Worm (Caenorhabditis elegans) whole organism, young adult: ENCODE results near the gene C02F5.12.

ENCODE experiments used
- B0261.1 ChIP-seq: sonication (generic microtip); optimal IDR thresholded peaks from 2 replicates; lab custom pipeline; 2016; ENCODE audit warnings: mild to moderate bottlenecking, missing genetic modification characterization, moderate library complexity, missing compliant biosample characterization
- C06A6.2 ChIP-seq: fragments of 200-800 bp; sonication (Bioruptor generic); conservative IDR thresholded peaks from 2 replicates; pipeline ENCODE4 v1.3.6; 2022; ENCODE audit warnings: missing genetic modification characterization, missing compliant biosample characterization
- C17E4.6 ChIP-seq: fragments of 200-800 bp; sonication (Bioruptor generic); IDR thresholded peaks from 2 replicates; pipeline ENCODE4 v1.3.6; 2022; ENCODE audit warnings: missing genetic modification reagents, missing genetic modification characterization, missing compliant biosample characterization
- D2030.7 ChIP-seq: fragments of 200-800 bp; sonication (Bioruptor generic); IDR thresholded peaks from 2 replicates; pipeline ENCODE4 v1.3.6; 2022; ENCODE audit warnings: missing genetic modification reagents, missing genetic modification characterization, missing compliant biosample characterization
- F22D6.2 ChIP-seq: sonication (generic microtip); optimal IDR thresholded peaks from 2 replicates; lab custom pipeline; 2016; ENCODE audit warnings: mild to moderate bottlenecking, missing genetic modification characterization, missing compliant biosample characterization
- F37B4.10 ChIP-seq: fragments of 200-800 bp; sonication (Bioruptor generic); IDR thresholded peaks from 2 replicates; pipeline ENCODE4 v1.3.6; 2022; ENCODE audit warnings: missing genetic modification characterization, missing compliant biosample characterization
- F49E8.2 ChIP-seq: sonication (generic microtip); optimal IDR thresholded peaks from 3 replicates; lab custom pipeline; 2017; ENCODE audit warnings: missing genetic modification characterization, mild to moderate bottlenecking, missing compliant biosample characterization, antibody characterized with exemption, moderate library complexity; ENCODE audit not compliant: insufficient read depth
- F57C9.4 ChIP-seq: sonication (generic microtip); optimal IDR thresholded peaks from 2 replicates; lab custom pipeline; 2017; ENCODE audit warnings: mild to moderate bottlenecking, missing genetic modification characterization, missing compliant biosample characterization
- K11D2.4 ChIP-seq: fragments of 200-800 bp; sonication (Bioruptor generic); IDR thresholded peaks from 2 replicates; pipeline ENCODE4 v1.3.6; 2022; ENCODE audit warnings: missing genetic modification reagents, missing genetic modification characterization, missing compliant biosample characterization
- T07F8.4 ChIP-seq: sonication (generic microtip); optimal IDR thresholded peaks from 2 replicates; lab custom pipeline; 2016; ENCODE audit warnings: mild to moderate bottlenecking, missing genetic modification characterization, moderate library complexity, missing compliant biosample characterization
- T26A5.8 ChIP-seq: sonication (generic microtip); optimal IDR thresholded peaks from 2 replicates; lab custom pipeline; 2016; ENCODE audit warnings: missing genetic modification characterization, missing compliant biosample characterization
- Y67H2A.10 ChIP-seq: fragments of 200-800 bp; sonication (Bioruptor generic); conservative IDR thresholded peaks from 2 replicates; pipeline ENCODE4 v1.3.6; 2022; ENCODE audit warnings: missing genetic modification reagents, missing genetic modification characterization, missing compliant biosample characterization
- Y79H2A.3 ChIP-seq: fragments of 200-800 bp; sonication (Bioruptor generic); conservative IDR thresholded peaks from 2 replicates; pipeline ENCODE4 v1.3.6; 2022; ENCODE audit warnings: missing genetic modification reagents, missing genetic modification characterization, missing compliant biosample characterization
- ZK185.1 ChIP-seq: sonication (generic microtip); optimal IDR thresholded peaks from 2 replicates; lab custom pipeline; 2016; ENCODE audit warnings: mild to moderate bottlenecking, missing genetic modification characterization, missing compliant biosample characterization; ENCODE audit not compliant: poor library complexity, severe bottlenecking
- attf-3 ChIP-seq: fragments of 200-800 bp; sonication (Bioruptor generic); conservative IDR thresholded peaks from 2 replicates; pipeline ENCODE4 v1.3.6; 2022; ENCODE audit warnings: missing genetic modification reagents, missing genetic modification characterization, missing compliant biosample characterization
- cebp-1 ChIP-seq, 2 experiments: fragments of 200-800 bp in 1 of 2; sonication (Bioruptor generic) in 1 of 2; sonication (generic microtip) in 1 of 2; IDR thresholded peaks in 1 of 2; optimal IDR thresholded peaks in 1 of 2; 2 replicates each; pipeline versions ENCODE4 v1.3.6 to Lab custom; 2017 to 2022; ENCODE audit warnings: missing compliant biosample characterization in 2 of 2, missing genetic modification characterization in 2 of 2, mild to moderate bottlenecking in 1 of 2, missing genetic modification reagents in 1 of 2, moderate library complexity in 1 of 2
- ceh-91 ChIP-seq: fragments of 200-800 bp; sonication (Bioruptor generic); IDR thresholded peaks from 2 replicates; pipeline ENCODE4 v1.3.6; 2022; ENCODE audit warnings: missing genetic modification reagents, missing genetic modification characterization, missing compliant biosample characterization
- dpl-1 ChIP-seq: fragments of 150-350 bp; optimal IDR thresholded peaks from 2 replicates; lab custom pipeline; 2014; ENCODE audit warnings: missing biosample characterization, missing genetic modification reagents, missing genetic modification characterization
- egl-18 ChIP-seq: fragments of 200-800 bp; sonication (Bioruptor generic); IDR thresholded peaks from 2 replicates; pipeline ENCODE4 v1.3.6; 2022; ENCODE audit warnings: missing genetic modification reagents, missing genetic modification characterization, missing compliant biosample characterization
- egl-44 ChIP-seq: fragments of 200-800 bp; sonication (Bioruptor generic); IDR thresholded peaks from 2 replicates; pipeline ENCODE4 v1.3.6; 2022; ENCODE audit warnings: missing genetic modification reagents, missing genetic modification characterization, missing compliant biosample characterization
- egrh-3 ChIP-seq: fragments of 200-800 bp; sonication (Bioruptor generic); IDR thresholded peaks from 2 replicates; pipeline ENCODE4 v1.3.6; 2022; ENCODE audit warnings: missing genetic modification reagents, missing genetic modification characterization, missing compliant biosample characterization
- ets-4 ChIP-seq: fragments of 200-800 bp; sonication (Bioruptor generic); optimal IDR thresholded peaks from 2 replicates; lab custom pipeline; 2018; ENCODE audit warnings: mild to moderate bottlenecking, missing genetic modification characterization, missing compliant biosample characterization
- gei-17 ChIP-seq: fragments of 200-800 bp; sonication (Bioruptor generic); optimal IDR thresholded peaks from 2 replicates; lab custom pipeline; 2018; ENCODE audit warnings: mild to moderate bottlenecking, missing genetic modification characterization, missing compliant biosample characterization
- hlh-12 ChIP-seq: sonication (generic microtip); optimal IDR thresholded peaks from 2 replicates; lab custom pipeline; 2016; ENCODE audit warnings: missing genetic modification characterization, missing compliant biosample characterization
- hmg-1.2 ChIP-seq: fragments of 200-800 bp; sonication (Bioruptor generic); IDR thresholded peaks from 2 replicates; pipeline ENCODE4 v1.3.6; 2022; ENCODE audit warnings: missing genetic modification reagents, missing genetic modification characterization, missing compliant biosample characterization
- hmg-20 ChIP-seq: fragments of 200-800 bp; sonication (Bioruptor generic); IDR thresholded peaks from 2 replicates; pipeline ENCODE4 v1.3.6; 2022; ENCODE audit warnings: missing genetic modification reagents, missing genetic modification characterization, missing compliant biosample characterization
- hrde-1 ChIP-seq: sonication (generic microtip); optimal IDR thresholded peaks from 2 replicates; lab custom pipeline; 2016; ENCODE audit warnings: missing genetic modification characterization, mild to moderate bottlenecking, missing compliant biosample characterization, moderate library complexity, missing genotype, missing genetic modification reagents, borderline replicate concordance
- lsl-1 ChIP-seq: fragments of 200-800 bp; sonication (Bioruptor generic); optimal IDR thresholded peaks from 2 replicates; lab custom pipeline; 2018; ENCODE audit warnings: mild to moderate bottlenecking, missing genetic modification characterization, moderate library complexity, missing compliant biosample characterization
- madf-3 ChIP-seq: fragments of 200-800 bp; sonication (Bioruptor generic); IDR thresholded peaks from 2 replicates; pipeline ENCODE4 v1.3.6; 2022; ENCODE audit warnings: missing genetic modification reagents, missing genetic modification characterization, missing compliant biosample characterization
- madf-6 ChIP-seq: fragments of 200-800 bp; sonication (Bioruptor generic); IDR thresholded peaks from 2 replicates; pipeline ENCODE4 v1.3.6; 2022; ENCODE audit warnings: missing genetic modification reagents, missing genetic modification characterization, missing compliant biosample characterization
- mcd-1 ChIP-seq: fragments of 200-800 bp; sonication (Bioruptor generic); IDR thresholded peaks from 2 replicates; pipeline ENCODE4 v1.3.6; 2022; ENCODE audit warnings: missing genetic modification reagents, missing genetic modification characterization, missing compliant biosample characterization
- nhr-27 ChIP-seq: fragments of 200-800 bp; sonication (Bioruptor generic); optimal IDR thresholded peaks from 2 replicates; lab custom pipeline; 2018; ENCODE audit warnings: mild to moderate bottlenecking, missing genetic modification characterization, moderate library complexity, missing compliant biosample characterization
- snpc-1.1 ChIP-seq: sonication (generic microtip); optimal IDR thresholded peaks from 2 replicates; lab custom pipeline; 2017; ENCODE audit warnings: missing genetic modification characterization, mild to moderate bottlenecking, missing compliant biosample characterization, antibody characterized with exemption, moderate library complexity, missing genotype, missing genetic modification reagents; ENCODE audit not compliant: insufficient read depth
- xnd-1 ChIP-seq: sonication (generic microtip); optimal IDR thresholded peaks from 2 replicates; lab custom pipeline; 2016; ENCODE audit warnings: missing genotype, missing genetic modification reagents, missing genetic modification characterization, missing compliant biosample characterization
- zfh-2 ChIP-seq: fragments of 200-800 bp; sonication (Bioruptor generic); conservative IDR thresholded peaks from 2 replicates; pipeline ENCODE4 v1.3.6; 2022; ENCODE audit warnings: missing genetic modification reagents, missing genetic modification characterization, missing compliant biosample characterization
- ztf-18 ChIP-seq: sonication (generic microtip); optimal IDR thresholded peaks from 2 replicates; lab custom pipeline; 2016; ENCODE audit warnings: missing genotype, mild to moderate bottlenecking, missing genetic modification characterization, missing compliant biosample characterization
- ztf-22 ChIP-seq: fragments of 200-800 bp; sonication (Bioruptor generic); optimal IDR thresholded peaks from 2 replicates; lab custom pipeline; 2018; ENCODE audit warnings: mild to moderate bottlenecking, missing genetic modification characterization, moderate library complexity, missing compliant biosample characterization
- ztf-28 ChIP-seq: fragments of 200-800 bp; sonication (Bioruptor generic); IDR thresholded peaks from 2 replicates; pipeline ENCODE4 v1.3.6; 2022; ENCODE audit warnings: missing genetic modification reagents, missing genetic modification characterization, missing compliant biosample characterization
- ztf-6 ChIP-seq: fragments of 200-800 bp; sonication (Bioruptor generic); IDR thresholded peaks from 2 replicates; pipeline ENCODE4 v1.3.6; 2022; ENCODE audit warnings: missing genetic modification reagents, missing genetic modification characterization, missing compliant biosample characterization

The C02F5.12 gene

DNA sequence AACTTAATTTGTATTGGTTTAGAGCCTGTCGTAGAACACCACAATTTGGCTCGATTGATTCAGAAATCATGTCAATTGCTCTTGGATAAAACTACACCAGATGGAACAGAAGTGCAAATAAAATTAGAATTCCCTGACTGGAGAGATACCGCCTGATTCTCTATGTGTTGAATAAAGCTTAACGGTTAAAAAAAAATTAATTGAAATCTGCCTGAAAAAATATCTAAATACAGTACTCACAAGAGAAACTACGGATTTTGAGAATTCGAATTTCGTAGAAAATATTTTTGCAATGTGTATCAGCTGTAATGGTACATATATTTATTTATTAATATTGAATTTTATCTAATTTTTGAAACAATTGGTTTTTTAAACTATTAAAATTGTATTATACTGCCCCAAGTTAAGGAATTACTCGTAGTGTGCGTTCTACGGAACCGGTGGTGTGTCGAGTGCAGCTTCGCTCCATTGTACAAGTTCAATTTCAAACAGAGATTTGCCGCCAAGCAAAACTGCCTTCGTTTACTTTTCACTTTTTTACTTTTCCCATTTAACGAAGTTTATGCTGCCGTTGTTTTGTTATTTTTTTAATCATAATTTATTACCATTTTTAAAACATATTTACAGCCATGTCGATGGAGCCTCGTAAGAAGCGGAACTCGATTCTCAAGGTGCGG lies 7.3 kb upstream of the C02F5.12 start, which contains the start of gene knl-1 (continued):
- TF ChIP-seq egl-18 (no peak), egrh-3 (GFP tag; lab: Robert Waterston, UW) (0 out of 2 replicates have a peak, but pooled peaks have one; percentile 49), attf-3 (peak; percentile 63; the same call in 1 of the 2 replicates), F49E8.2 (tag; lab: Kevin White, UChicago) (no peak), hrde-1 (no peak), C17E4.6 (GFP tag; lab: Robert Waterston, UW) (no peak), D2030.7 (peak; percentile 74), Y79H2A.3 (GFP tag; lab: Robert Waterston, UW) (peak; percentile 31; the same call in 1 of the 2 replicates), T07F8.4 (tag; lab: Kevin White, UChicago) (no peak), gei-17 (no peak), xnd-1 (no peak), ztf-22 (no peak), ceh-91 (GFP tag; lab: Robert Waterston, UW) (peak; percentile 75), dpl-1 (GFP tag; lab: Kevin White, UChicago) (peak; percentile 79), madf-6 (GFP tag; lab: Robert Waterston, UW) (peak; percentile 69)

DNA sequence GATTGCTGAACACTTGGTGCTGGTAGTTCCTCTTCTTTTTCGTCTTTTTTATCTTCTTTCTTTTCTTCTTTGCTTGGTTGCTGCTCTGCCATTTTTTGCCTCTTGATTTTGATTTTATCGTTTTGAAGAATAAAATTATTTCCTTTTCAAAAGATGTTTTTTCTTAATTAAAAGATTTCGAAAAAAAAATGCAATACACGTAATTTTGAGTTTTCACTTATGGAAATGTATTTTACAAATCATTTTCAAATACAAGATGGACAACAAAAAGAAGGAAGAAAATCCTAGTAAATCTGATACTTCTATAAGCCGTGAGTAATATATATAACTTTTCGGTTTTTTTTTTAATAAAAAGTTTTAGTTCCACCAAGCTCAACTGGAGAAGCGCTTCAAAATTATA lies 6.6 kb upstream of the C02F5.12 start, which contains the start of the genes C02F5.10 and C02F5.2:
Gene C02F5.10 (minus strand): TSS at position 101 of the 400 bp plus-strand sequence.
Gene C02F5.2 (plus strand): TSS at position 239 of the 400 bp plus-strand sequence.
- TF ChIP-seq nhr-27 (tag; lab: Kevin White, UChicago) (no peak), T26A5.8 (tag; lab: Kevin White, UChicago) (no peak), ztf-6 (GFP tag; lab: Robert Waterston, UW) (no peak), egl-44 (GFP tag; lab: Robert Waterston, UW) (no peak), gei-17 (no peak), zfh-2 (GFP tag; lab: Robert Waterston, UW) (no peak), F22D6.2 (tag; lab: Kevin White, UChicago) (no peak), snpc-1.1 (tag; lab: Kevin White, UChicago) (no peak), cebp-1 (GFP tag; IDR thresholded peaks at IDR 0.05; lab: Robert Waterston, UW) (no peak), cebp-1 (tag; optimal IDR thresholded peaks at IDR 0.05; lab: Kevin White, UChicago) (no peak), B0261.1 (tag; lab: Kevin White, UChicago) (no peak), madf-3 (no peak), hmg-1.2 (GFP tag; lab: Robert Waterston, UW) (no peak), xnd-1 (no peak), hlh-12 (tag; lab: Kevin White, UChicago) (no peak), hmg-20 (GFP tag; lab: Robert Waterston, UW) (no peak), ZK185.1 (tag; lab: Kevin White, UChicago) (no peak), Y67H2A.10 (GFP tag; lab: Robert Waterston, UW) (no peak), C06A6.2 (no peak)

DNA sequence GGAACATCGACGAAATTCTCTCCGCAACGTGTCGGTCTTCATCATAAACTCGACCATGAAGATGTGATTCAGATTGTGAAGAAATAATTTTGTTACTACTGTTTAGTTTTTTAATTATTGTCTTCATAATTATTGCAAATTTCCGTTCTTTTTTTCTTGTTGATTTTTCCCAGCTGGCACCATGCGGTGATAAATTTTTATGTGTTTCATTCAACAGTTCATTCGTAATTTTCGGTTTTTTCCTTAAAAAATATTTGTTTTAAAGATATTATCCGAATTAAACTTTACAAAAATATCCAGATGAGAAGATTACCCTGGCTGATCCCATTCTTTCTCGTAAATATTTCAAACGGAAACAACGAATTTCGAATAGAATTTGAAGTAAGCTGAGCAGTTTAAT lies 4.2 kb upstream of the C02F5.12 start, which contains the start of gene C02F5.13:
Gene C02F5.13 (plus strand): TSS at position 301 of the 400 bp plus-strand sequence.
- TF ChIP-seq cebp-1 (GFP tag; IDR thresholded peaks at IDR 0.05; lab: Robert Waterston, UW) = no peak
- TF ChIP-seq cebp-1 (tag; optimal IDR thresholded peaks at IDR 0.05; lab: Kevin White, UChicago) = no peak
- no peak for TF ChIP-seq ets-4
- no peak for TF ChIP-seq mcd-1 (GFP tag; lab: Robert Waterston, UW)
- TF ChIP-seq ztf-18 (tag; lab: Kevin White, UChicago) = no peak
- TF ChIP-seq ztf-28 (GFP tag; lab: Robert Waterston, UW) = no peak
- no peak for TF ChIP-seq D2030.7
- TF ChIP-seq egl-44 (GFP tag; lab: Robert Waterston, UW) = no peak
- no peak for TF ChIP-seq K11D2.4
- TF ChIP-seq F49E8.2 (tag; lab: Kevin White, UChicago) = no peak
- no peak for TF ChIP-seq lsl-1 (GFP tag; lab: Kevin White, UChicago)
- no peak for TF ChIP-seq F57C9.4 (tag; lab: Kevin White, UChicago)
- no peak for TF ChIP-seq F37B4.10 (GFP tag; lab: Robert Waterston, UW)
